Fruit fly (Drosophila melanogaster) whole organism, embryonic: Measurements from ENCODE around the gene G6P.
A peak's percentile ranks its signal among the peaks of the same experiment; 100 is the strongest.

ENCODE experiments used
- BEAF-32 ChIP-seq: fragments of 200-800 bp; sonication (Bioruptor generic); optimal IDR thresholded peaks from 3 replicates; lab custom pipeline; 2017; ENCODE audit warnings: missing biosample characterization, missing genetic modification characterization, mild to moderate bottlenecking, moderate library complexity, missing genetic modification reagents
- CG11398 ChIP-seq: fragments of 200-800 bp; sonication (Bioruptor generic); optimal IDR thresholded peaks from 2 replicates; lab custom pipeline; 2016; ENCODE audit warnings: missing biosample characterization, missing genetic modification characterization
- CG11504 ChIP-seq: fragments of 200-800 bp; sonication (Bioruptor generic); optimal IDR thresholded peaks from 3 replicates; lab custom pipeline; 2019; ENCODE audit warnings: missing biosample characterization, mild to moderate bottlenecking, missing genetic modification characterization, moderate library complexity
- CG11695 ChIP-seq: fragments of 200-800 bp; sonication (Bioruptor generic); IDR thresholded peaks from 3 replicates; pipeline ENCODE4 v1.3.6; 2022; ENCODE audit warnings: missing biosample characterization, missing genetic modification characterization
- CG12219 ChIP-seq: fragments of 200-800 bp; sonication (Bioruptor generic); optimal IDR thresholded peaks from 3 replicates; lab custom pipeline; 2018; ENCODE audit warnings: missing biosample characterization, mild to moderate bottlenecking, missing genetic modification characterization
- CG12236 ChIP-seq: fragments of 200-800 bp; sonication (Bioruptor generic); optimal IDR thresholded peaks from 2 replicates; lab custom pipeline; 2016; ENCODE audit warnings: missing biosample characterization, missing genetic modification characterization
- CG12769 ChIP-seq: fragments of 200-800 bp; sonication (Bioruptor generic); optimal IDR thresholded peaks from 2 replicates; lab custom pipeline; 2019; ENCODE audit warnings: missing biosample characterization, mild to moderate bottlenecking, missing genetic modification characterization, moderate library complexity
- CG15011 ChIP-seq: fragments of 200-800 bp; sonication (Bioruptor generic); optimal IDR thresholded peaks from 3 replicates; lab custom pipeline; 2018; ENCODE audit warnings: missing biosample characterization, mild to moderate bottlenecking, missing genetic modification characterization
- CG17612 ChIP-seq: fragments of 200-800 bp; sonication (Bioruptor generic); IDR thresholded peaks from 2 replicates; pipeline ENCODE4 v1.3.6; 2022; ENCODE audit warnings: missing biosample characterization, missing genetic modification characterization
- CG2712 ChIP-seq: fragments of 200-800 bp; optimal IDR thresholded peaks from 3 replicates; lab custom pipeline; 2019; ENCODE audit warnings: missing biosample characterization, mild to moderate bottlenecking, missing genetic modification characterization, moderate library complexity
- CG32767 ChIP-seq: fragments of 200-800 bp; sonication (Bioruptor generic); IDR thresholded peaks from 2 replicates; pipeline ENCODE4 v1.3.6; 2022; ENCODE audit warnings: missing biosample characterization, missing genetic modification characterization
- CG34376 ChIP-seq: fragments of 200-800 bp; sonication (Bioruptor generic); optimal IDR thresholded peaks from 2 replicates; lab custom pipeline; 2018; ENCODE audit warnings: missing biosample characterization, mild to moderate bottlenecking, missing genetic modification characterization
- CG43689 ChIP-seq: fragments of 200-800 bp; sonication (Bioruptor generic); IDR thresholded peaks from 2 replicates; pipeline ENCODE4 v1.3.6; 2022; ENCODE audit warnings: missing biosample characterization, missing genetic modification characterization
- CG4424 ChIP-seq: fragments of 200-800 bp; sonication (Bioruptor generic); optimal IDR thresholded peaks from 3 replicates; lab custom pipeline; 2016; ENCODE audit warnings: missing biosample characterization, missing genetic modification characterization
- CG4617 ChIP-seq: fragments of 200-800 bp; sonication (Bioruptor generic); optimal IDR thresholded peaks from 3 replicates; lab custom pipeline; 2016; ENCODE audit warnings: missing biosample characterization, missing genetic modification characterization, borderline replicate concordance
- CG7987 ChIP-seq: fragments of 200-800 bp; sonication (Bioruptor generic); optimal IDR thresholded peaks from 2 replicates; lab custom pipeline; 2018; ENCODE audit warnings: missing biosample characterization, mild to moderate bottlenecking, missing genetic modification characterization, moderate library complexity
- CG8290 ChIP-seq, 3 experiments: fragments of 200-800 bp; sonication (Bioruptor generic); optimal IDR thresholded peaks; 2 replicates each; lab custom pipeline; 2016 to 2019; ENCODE audit warnings: missing biosample characterization in 3 of 3, missing genetic modification characterization in 3 of 3, mild to moderate bottlenecking in 2 of 3, moderate library complexity in 1 of 3
- CG8388 ChIP-seq: fragments of 200-800 bp; sonication (Bioruptor generic); optimal IDR thresholded peaks from 2 replicates; lab custom pipeline; 2019; ENCODE audit warnings: missing biosample characterization, mild to moderate bottlenecking, missing genetic modification characterization, moderate library complexity
- Dad ChIP-seq: fragments of 200-800 bp; sonication (Bioruptor generic); optimal IDR thresholded peaks from 3 replicates; lab custom pipeline; 2016; ENCODE audit warnings: missing biosample characterization, missing genetic modification characterization
- Dbx ChIP-seq: fragments of 200-800 bp; sonication (Bioruptor generic); IDR thresholded peaks from 3 replicates; pipeline ENCODE4 v1.3.6; 2022; ENCODE audit warnings: missing biosample characterization, missing genetic modification characterization
- Dfd ChIP-seq, 2 experiments: fragments of >200 bp; optimal IDR thresholded peaks; 2 replicates each; lab custom pipeline; 2017; ENCODE audit warnings: missing biosample characterization in 2 of 2, missing genetic modification characterization in 2 of 2
- Dip2 ChIP-seq: fragments of 200-800 bp; sonication (Bioruptor generic); IDR thresholded peaks from 2 replicates; pipeline ENCODE4 v1.3.6; 2022; ENCODE audit warnings: missing biosample characterization, missing genetic modification characterization
- Doc3 ChIP-seq: fragments of 200-800 bp; sonication (Bioruptor generic); IDR thresholded peaks from 3 replicates; pipeline ENCODE4 v1.3.6; 2022; ENCODE audit warnings: missing biosample characterization, missing genetic modification characterization; ENCODE audit not compliant: partially characterized antibody
- H15 ChIP-seq: fragments of 200-800 bp; sonication (Bioruptor generic); IDR thresholded peaks from 3 replicates; pipeline ENCODE4 v1.3.6; 2022; ENCODE audit warnings: missing biosample characterization, missing genetic modification characterization
- Hr39 ChIP-seq: fragments of >200 bp; optimal IDR thresholded peaks from 2 replicates; lab custom pipeline; 2017
- Hsf ChIP-seq: fragments of 200-800 bp; sonication (Bioruptor generic); optimal IDR thresholded peaks from 3 replicates; lab custom pipeline; 2016; ENCODE audit warnings: missing biosample characterization, missing genetic modification characterization
- Lhr ChIP-seq: fragments of 200-800 bp; sonication (Bioruptor generic); optimal IDR thresholded peaks from 3 replicates; lab custom pipeline; 2017; ENCODE audit warnings: mild to moderate bottlenecking, missing biosample characterization, missing genetic modification reagents, missing genetic modification characterization
- Max ChIP-seq: fragments of 200-800 bp; sonication (Bioruptor generic); optimal IDR thresholded peaks from 2 replicates; lab custom pipeline; 2016; ENCODE audit warnings: missing biosample characterization, mild to moderate bottlenecking, missing genetic modification characterization
- Nf-YC ChIP-seq: fragments of 200-800 bp; optimal IDR thresholded peaks from 3 replicates; lab custom pipeline; 2019; ENCODE audit warnings: missing biosample characterization, mild to moderate bottlenecking, missing genetic modification characterization, moderate library complexity
- Oaz ChIP-seq: fragments of 200-800 bp; sonication (Bioruptor generic); IDR thresholded peaks from 2 replicates; pipeline ENCODE4 v1.3.6; 2022; ENCODE audit warnings: missing biosample characterization, missing genetic modification characterization
- PHDP ChIP-seq: fragments of 200-800 bp; sonication (Bioruptor generic); optimal IDR thresholded peaks from 3 replicates; lab custom pipeline; 2018; ENCODE audit warnings: missing biosample characterization, mild to moderate bottlenecking, missing genetic modification characterization, moderate library complexity
- Rx ChIP-seq: fragments of 200-800 bp; sonication (Bioruptor generic); IDR thresholded peaks from 2 replicates; pipeline ENCODE4 v1.3.6; 2022; ENCODE audit warnings: missing biosample characterization, missing genetic modification characterization
- Sin3A ChIP-seq: fragments of >200 bp; optimal IDR thresholded peaks from 2 replicates; lab custom pipeline; 2018
- Six4 ChIP-seq: fragments of 200-800 bp; sonication (Bioruptor generic); optimal IDR thresholded peaks from 2 replicates; lab custom pipeline; 2016; ENCODE audit warnings: missing biosample characterization, missing genetic modification characterization
- crp ChIP-seq, 2 experiments: fragments of 200-800 bp; sonication (Bioruptor generic); optimal IDR thresholded peaks; 2 replicates in 1 of 2; 3 replicates in 1 of 2; lab custom pipeline; 2017; ENCODE audit warnings: missing biosample characterization in 2 of 2, missing genetic modification characterization in 2 of 2, mild to moderate bottlenecking in 1 of 2, moderate library complexity in 1 of 2
- danr ChIP-seq: fragments of 200-800 bp; sonication (Bioruptor generic); IDR thresholded peaks from 2 replicates; pipeline ENCODE4 v1.3.6; 2022; ENCODE audit warnings: missing biosample characterization, missing genetic modification characterization
- exex ChIP-seq: fragments of 200-800 bp; sonication (Bioruptor generic); optimal IDR thresholded peaks from 4 replicates; lab custom pipeline; 2018; ENCODE audit warnings: missing biosample characterization, mild to moderate bottlenecking, missing genetic modification characterization, moderate library complexity
- grn ChIP-seq: fragments of 200-800 bp; sonication (Bioruptor generic); optimal IDR thresholded peaks from 3 replicates; lab custom pipeline; 2017; ENCODE audit warnings: missing biosample characterization, missing genetic modification characterization
- hbn ChIP-seq: fragments of 200-800 bp; sonication (Bioruptor generic); IDR thresholded peaks from 2 replicates; pipeline ENCODE4 v1.3.6; 2022; ENCODE audit warnings: missing biosample characterization, missing genetic modification characterization; ENCODE audit not compliant: partially characterized antibody
- hth ChIP-seq: fragments of >200 bp; optimal IDR thresholded peaks from 2 replicates; lab custom pipeline; 2017; ENCODE audit warnings: inconsistent platforms
- pho ChIP-seq: fragments of 200-800 bp; sonication (Bioruptor generic); optimal IDR thresholded peaks from 2 replicates; lab custom pipeline; 2016; ENCODE audit warnings: missing biosample characterization, missing genetic modification characterization
- sd ChIP-seq: fragments of 200-800 bp; sonication (Bioruptor generic); optimal IDR thresholded peaks from 3 replicates; lab custom pipeline; 2018; ENCODE audit warnings: missing biosample characterization, mild to moderate bottlenecking, missing genetic modification characterization, moderate library complexity
- sens ChIP-seq: fragments of 200-800 bp; sonication (Bioruptor generic); peaks from one replicate; lab custom pipeline; 2016; ENCODE audit warnings: missing biosample characterization, missing genetic modification characterization
- sens-2 ChIP-seq: fragments of 200-800 bp; sonication (Bioruptor generic); IDR thresholded peaks from 2 replicates; pipeline ENCODE4 v1.3.6; 2022; ENCODE audit warnings: missing biosample characterization, missing genetic modification characterization
- slou ChIP-seq: fragments of 200-800 bp; sonication (Bioruptor generic); optimal IDR thresholded peaks from 3 replicates; lab custom pipeline; 2016; ENCODE audit warnings: missing biosample characterization, missing genetic modification characterization
- vnd ChIP-seq: fragments of 200-800 bp; sonication (Bioruptor generic); IDR thresholded peaks from 3 replicates; pipeline ENCODE4 v1.3.6; 2022; ENCODE audit warnings: missing biosample characterization, missing genetic modification characterization; ENCODE audit not compliant: partially characterized antibody

The G6P gene

DNA sequence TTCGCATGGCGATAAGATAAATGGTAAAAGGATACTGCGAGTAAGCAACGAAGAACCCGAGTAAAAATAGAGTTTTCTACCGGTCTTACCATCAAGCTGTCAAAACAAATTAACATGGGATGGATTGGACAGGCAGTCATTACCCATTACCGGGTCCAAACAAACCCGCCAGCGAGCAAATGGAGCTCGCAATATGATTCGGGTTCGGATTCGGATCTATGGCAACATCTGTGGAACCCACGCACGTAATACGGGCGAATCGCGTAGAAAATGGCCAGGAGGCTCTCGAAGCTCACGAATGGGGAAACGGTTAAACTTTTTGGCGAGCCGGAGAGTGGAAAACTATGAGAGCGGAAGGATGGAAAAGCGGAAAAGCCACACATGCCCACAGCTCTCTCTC is 18.4 kb downstream of the G6P start (continued):
- TF ChIP-seq CG12769 (tag; lab: Kevin White, UChicago) (no peak), CG12236 (no peak)

dm6 chr2L:2782790-2783189 is 32.8 kb downstream of the G6P start:
- TF ChIP-seq CG7987 (GFP tag; lab: Kevin White, UChicago) = no peak
- no peak for TF ChIP-seq Sin3A (lab: Kevin White, UChicago)
- no peak for TF ChIP-seq hth (lab: Kevin White, UChicago)
- TF ChIP-seq Hr39 (lab: Kevin White, UChicago) = no peak
- no peak for TF ChIP-seq CG43689 (GFP tag; lab: Robert Waterston, UW)
- TF ChIP-seq H15 (GFP tag; lab: Robert Waterston, UW) = no peak
- TF ChIP-seq CG8388 (GFP tag; lab: Kevin White, UChicago) = no peak
- no peak for TF ChIP-seq Dip2 (GFP tag; lab: Robert Waterston, UW)
- TF ChIP-seq hbn (GFP tag; lab: Robert Waterston, UW) = no peak
- TF ChIP-seq sd (tag; lab: Kevin White, UChicago) = no peak
- no peak for TF ChIP-seq exex (tag; lab: Kevin White, UChicago)
- TF ChIP-seq Dfd (GFP tag; optimal IDR thresholded peaks at IDR 0.05; lab: Kevin White, UChicago) = no peak
- no peak for TF ChIP-seq sens-2 (GFP tag; lab: Robert Waterston, UW)
- TF ChIP-seq CG4424 = no peak
- TF ChIP-seq Rx = no peak
- TF ChIP-seq Dad (GFP tag; lab: Kevin White, UChicago) = no peak
- TF ChIP-seq CG17612 (GFP tag; lab: Robert Waterston, UW) = peak; percentile 88
- TF ChIP-seq Doc3 (GFP tag; lab: Robert Waterston, UW) = no peak
- TF ChIP-seq CG15011 = no peak
- no peak for TF ChIP-seq Hsf (GFP tag; lab: Kevin White, UChicago)
- TF ChIP-seq Oaz (GFP tag; lab: Robert Waterston, UW) = no peak
- TF ChIP-seq CG8290 (GFP tag; optimal IDR thresholded peaks at IDR 0.05; lab: Kevin White, UChicago) = peak; percentile 97
- peak in 1 of 2 experiments; percentile 91 for TF ChIP-seq CG8290 (tag; optimal IDR thresholded peaks at IDR 0.05; lab: Kevin White, UChicago)
- 0 out of 3 replicates have a peak, but pooled peaks have one; percentile 18 for TF ChIP-seq vnd (GFP tag; lab: Robert Waterston, UW)
- no peak for TF ChIP-seq danr

DNA sequence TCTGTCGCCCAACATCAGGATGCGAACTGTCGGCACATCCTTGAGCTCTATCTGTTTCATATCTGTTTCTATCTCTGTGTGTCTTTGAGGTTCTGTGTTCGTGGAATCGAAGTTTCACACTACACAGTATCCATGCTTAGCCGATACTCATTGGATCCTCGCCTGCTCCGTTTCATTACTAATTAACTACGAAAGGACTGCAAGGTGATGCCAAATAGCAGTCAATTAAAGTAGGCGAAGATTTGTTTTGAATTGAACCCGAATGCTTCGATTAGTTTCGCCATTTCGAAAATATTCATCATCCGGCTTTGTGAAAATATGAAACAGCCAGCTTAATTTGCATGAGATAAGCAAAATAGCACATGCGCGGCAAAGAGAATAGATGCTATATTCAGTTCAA is 43.9 kb downstream of the G6P start, which contains the start of gene CG15399:
Gene CG15399, minus strand, starts transcription at position 101 of the 400 bp plus-strand sequence.
- no peak for TF ChIP-seq hth (lab: Kevin White, UChicago)

dm6 chr2L:2769476-2770185 is 45.9 kb downstream of the G6P start, which contains the start of the genes colt and HINT1:
TSS of gene colt (minus strand) at chr2L:2770069.
TSS of gene HINT1 (plus strand) at chr2L:2770135.
- TF ChIP-seq crp (GFP tag; optimal IDR thresholded peaks at IDR 0.05; lab: Kevin White, UChicago) (peak in 1 of 2 experiments; percentile 54), sens (GFP tag; lab: Kevin White, UChicago) (peak; percentile 86), pho (GFP tag; lab: Kevin White, UChicago) (peak; percentile 18), CG2712 (tag; lab: Kevin White, UChicago) (peak; percentile 54), Max (GFP tag; lab: Kevin White, UChicago) (peak; percentile 8), CG11398 (GFP tag; lab: Kevin White, UChicago) (no peak), slou (GFP tag; lab: Kevin White, UChicago) (no peak), grn (GFP tag; lab: Kevin White, UChicago) (peak; percentile 64), CG11504 (tag; lab: Kevin White, UChicago) (peak; percentile 50), BEAF-32 (peak; percentile 66), Six4 (GFP tag; lab: Kevin White, UChicago) (no peak), CG4617 (GFP tag; lab: Kevin White, UChicago) (peak; percentile 99), CG12219 (GFP tag; lab: Kevin White, UChicago) (no peak), CG34376 (peak; percentile 56), Dbx (GFP tag; lab: Robert Waterston, UW) (peak; percentile 28; the same call in 1 of the 3 replicates), Lhr (peak; percentile 33), CG32767 (GFP tag; lab: Robert Waterston, UW) (no peak), Nf-YC (tag; lab: Kevin White, UChicago) (peak; percentile 42), PHDP (peak; percentile 17), CG11695 (GFP tag; lab: Robert Waterston, UW) (0 out of 3 replicates have a peak, but pooled peaks have one; percentile 28)
